Worm (Caenorhabditis elegans): ENCODE data around the gene nsph-4.3.

The nsph-4.3 gene

ce11 chrIII:7609168-7609567 is at the start of gene nsph-4.3:
Gene nsph-4.3 (minus strand): TSS chrIII:7609268.
- no peak for TF ChIP-seq elt-2 (tag; optimal IDR thresholded peaks at IDR 0.05)

- TF ChIP-seq nhr-85 (tag) (peak; percentile 6), mep-1 (tag; optimal IDR thresholded peaks at IDR 0.05) (no peak), lsy-2 (tag; optimal IDR thresholded peaks at IDR 0.05) (no peak), ceh-63 (GFP tag; optimal IDR thresholded peaks at IDR 0.05) (no peak), hpl-2 (GFP tag; optimal IDR thresholded peaks at IDR 0.05) (no peak), ztf-11 (tag; optimal IDR thresholded peaks at IDR 0.05) (peak in 1 of 2 experiments; percentile 26), ceh-82 (tag; optimal IDR thresholded peaks at IDR 0.05) (no peak), ets-5 (GFP tag; IDR thresholded peaks at IDR 0.05) (no peak)
Measured at ce11 chrIII:7656474-7656873, 47.4 kb upstream of the nsph-4.3 start, which contains the start of gene ZK783.7. Gene ZK783.7 (plus strand): TSS chrIII:7656719.

ce11 chrIII:7655932-7656331 is 46.9 kb upstream of the nsph-4.3 start, which contains the start of gene baz-2:
Gene baz-2 (minus strand): TSS chrIII:7656032.
- no peak for TF ChIP-seq sptf-1 (tag; optimal IDR thresholded peaks at IDR 0.05)
- TF ChIP-seq pag-3 (tag; optimal IDR thresholded peaks at IDR 0.05; ENCODE audit: borderline replicate concordance, insufficient read depth) = no peak
- TF ChIP-seq fkh-8 (tag; optimal IDR thresholded peaks at IDR 0.05) = no peak
- TF ChIP-seq isw-1 (GFP tag; IDR thresholded peaks at IDR 0.05) = no peak
- no peak for TF ChIP-seq ets-5 (GFP tag; IDR thresholded peaks at IDR 0.05)
- TF ChIP-seq ceh-90 (tag; optimal IDR thresholded peaks at IDR 0.05) = no peak
- no peak for TF ChIP-seq jun-1 (tag; optimal IDR thresholded peaks at IDR 0.05)
- no peak for TF ChIP-seq zip-4 (GFP tag; optimal IDR thresholded peaks at IDR 0.05)

- no peak for TF ChIP-seq nhr-237 (tag; optimal IDR thresholded peaks at IDR 0.05)
- TF ChIP-seq egl-13 (tag; optimal IDR thresholded peaks at IDR 0.05) = no peak
- no peak for TF ChIP-seq dpl-1 (GFP tag; optimal IDR thresholded peaks at IDR 0.05)
- no peak for TF ChIP-seq hlh-17 (GFP tag; optimal IDR thresholded peaks at IDR 0.05; ENCODE audit: borderline replicate concordance)
- TF ChIP-seq nhr-77 (tag; optimal IDR thresholded peaks at IDR 0.05) = no peak
- no peak for TF ChIP-seq fkh-4 (tag; optimal IDR thresholded peaks at IDR 0.05; ENCODE audit: borderline replicate concordance)
- TF ChIP-seq irx-1 (tag; optimal IDR thresholded peaks at IDR 0.05) = no peak
- no peak for TF ChIP-seq blmp-1 (tag; optimal IDR thresholded peaks at IDR 0.05)
- TF ChIP-seq efl-3 (GFP tag; optimal IDR thresholded peaks at IDR 0.05) = no peak
- no peak for TF ChIP-seq elt-2 (tag; optimal IDR thresholded peaks at IDR 0.05)
- TF ChIP-seq grh-1 (GFP tag; IDR thresholded peaks at IDR 0.05) = no peak
- no peak for TF ChIP-seq mab-9 (GFP tag; IDR thresholded peaks at IDR 0.05)
- no peak for TF ChIP-seq pqm-1 (tag; optimal IDR thresholded peaks at IDR 0.05)
- no peak for TF ChIP-seq F16B12.6 (tag; optimal IDR thresholded peaks at IDR 0.05)
- TF ChIP-seq lsy-2 (tag; optimal IDR thresholded peaks at IDR 0.05) = no peak
Measured at ce11 chrIII:7655498-7655897, 46.4 kb upstream of the nsph-4.3 start.

- TF ChIP-seq lir-3 (tag; optimal IDR thresholded peaks at IDR 0.05; ENCODE audit: poor library complexity) (no peak), fos-1 (tag; optimal IDR thresholded peaks at IDR 0.05) (no peak), mef-2 (tag; optimal IDR thresholded peaks at IDR 0.05) (no peak), ceh-63 (GFP tag; optimal IDR thresholded peaks at IDR 0.05) (no peak), skn-1 (tag; optimal IDR thresholded peaks at IDR 0.05) (no peak), pag-3 (tag; optimal IDR thresholded peaks at IDR 0.05; ENCODE audit: borderline replicate concordance, insufficient read depth) (no peak), nhr-19 (GFP tag; conservative IDR thresholded peaks at IDR 0.05) (no peak)
Measured at ce11 chrIII:7648841-7649240, 39.8 kb upstream of the nsph-4.3 start.

Measured in whole organism, L1 larva.